Fruit fly (Drosophila melanogaster): Measurements from ENCODE around the gene CG9515.
A peak's percentile ranks its signal among the peaks of the same experiment; 100 is the strongest.

CG9515 gene

DNA sequence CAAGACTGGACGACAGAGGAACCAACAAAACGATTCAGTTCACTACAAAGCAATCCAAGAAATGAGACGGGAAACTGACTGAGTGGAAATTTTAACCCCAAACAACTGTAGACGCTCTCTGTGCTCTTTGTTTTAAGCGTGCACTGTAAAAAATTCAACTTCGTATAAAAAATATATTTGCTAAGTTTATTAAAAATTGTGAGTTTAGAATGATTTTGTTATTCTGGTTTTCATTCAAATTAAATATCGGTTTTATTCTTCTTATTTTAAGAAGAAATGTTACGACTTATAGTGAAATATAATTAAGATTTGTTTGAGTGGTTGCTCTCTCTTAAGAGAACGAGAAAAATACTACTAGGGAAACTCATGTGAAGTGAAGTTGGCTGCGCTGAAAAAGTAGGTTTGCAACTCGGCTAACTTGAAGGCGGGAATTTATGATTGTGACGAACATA is 15.0 kb upstream of the CG9515 start (continued):
- TF ChIP-seq CG18011 (GFP tag; optimal IDR thresholded peaks at IDR 0.05) (peak; percentile 72), sob (GFP tag; IDR thresholded peaks at IDR 0.05) (peak; percentile 98), CG17912 (GFP tag; optimal IDR thresholded peaks at IDR 0.05) (peak; percentile 95), Dip3 (GFP tag; optimal IDR thresholded peaks at IDR 0.05) (peak; percentile 90), CG11085 (GFP tag; IDR thresholded peaks at IDR 0.05) (peak; percentile 93), Trl (optimal IDR thresholded peaks at IDR 0.05) (peak; percentile 84 to 97), Trl (GFP tag; optimal IDR thresholded peaks at IDR 0.05) (peak; percentile 97), Nf-YC (tag; optimal IDR thresholded peaks at IDR 0.05) (peak; percentile 71), CG1603 (tag; optimal IDR thresholded peaks at IDR 0.05) (peak; percentile 87), CG4404 (GFP tag; IDR thresholded peaks at IDR 0.05) (peak; percentile 94), chn (GFP tag; optimal IDR thresholded peaks at IDR 0.05) (peak; percentile 93), Hr39 (optimal IDR thresholded peaks at IDR 0.05) (no peak), sim (GFP tag; IDR thresholded peaks at IDR 0.05) (peak; percentile 97), ems (GFP tag; optimal IDR thresholded peaks at IDR 0.05) (peak; percentile 90), HLH3B (GFP tag; IDR thresholded peaks at IDR 0.05) (peak; percentile 99), zen (tag; optimal IDR thresholded peaks at IDR 0.05) (peak; percentile 93), gce (GFP tag; IDR thresholded peaks at IDR 0.05) (peak; percentile 96), Bteb2 (GFP tag; optimal IDR thresholded peaks at IDR 0.05) (peak; percentile 94), CG11093 (GFP tag; IDR thresholded peaks at IDR 0.05) (peak; percentile 95), Atf-2 (GFP tag; optimal IDR thresholded peaks at IDR 0.05) (peak; percentile 96), Doc2 (GFP tag; IDR thresholded peaks at IDR 0.05) (peak; percentile 85), TFAM (GFP tag; optimal IDR thresholded peaks at IDR 0.05) (peak; percentile 79), trh (GFP tag; optimal IDR thresholded peaks at IDR 0.05) (peak; percentile 95), ham (GFP tag; IDR thresholded peaks at IDR 0.05) (peak; percentile 89), al (GFP tag; IDR thresholded peaks at IDR 0.05) (peak; percentile 93), E2f2 (GFP tag; IDR thresholded peaks at IDR 0.05) (peak; percentile 98), CG9932 (GFP tag; IDR thresholded peaks at IDR 0.05) (peak; percentile 96), so (GFP tag; IDR thresholded peaks at IDR 0.05) (peak; percentile 99), Dfd (GFP tag; optimal IDR thresholded peaks at IDR 0.05) (no peak), NC2α (GFP tag; optimal IDR thresholded peaks at IDR 0.05) (peak; percentile 77), Gsc (GFP tag; IDR thresholded peaks at IDR 0.05) (no peak), CG3281 (GFP tag; optimal IDR thresholded peaks at IDR 0.05) (peak; percentile 84), CG7963 (GFP tag; IDR thresholded peaks at IDR 0.05; ENCODE audit: partially characterized antibody) (no peak), CG34376 (GFP tag; optimal IDR thresholded peaks at IDR 0.05) (peak; percentile 68), ap (GFP tag; IDR thresholded peaks at IDR 0.05) (peak; percentile 97), Dbx (GFP tag; IDR thresholded peaks at IDR 0.05) (peak; percentile 98), CG10979 (tag; optimal IDR thresholded peaks at IDR 0.05) (peak; percentile 97), CG18262 (tag; optimal IDR thresholded peaks at IDR 0.05) (peak; percentile 97), CG12071 (GFP tag; optimal IDR thresholded peaks at IDR 0.05) (peak; percentile 77), Spps (tag; optimal IDR thresholded peaks at IDR 0.05) (peak; percentile 92), odd (GFP tag; optimal IDR thresholded peaks at IDR 0.05) (peak; percentile 70), Sox102F (GFP tag; optimal IDR thresholded peaks at IDR 0.05) (peak; percentile 99), CG31388 (GFP tag; optimal IDR thresholded peaks at IDR 0.05) (peak; percentile 81), org-1 (GFP tag; optimal IDR thresholded peaks at IDR 0.05) (peak; percentile 91), CG14965 (GFP tag; optimal IDR thresholded peaks at IDR 0.05; ENCODE audit: borderline replicate concordance) (peak; percentile 56), Meics (GFP tag; optimal IDR thresholded peaks at IDR 0.05) (peak; percentile 92), crc (GFP tag; optimal IDR thresholded peaks at IDR 0.05) (peak; percentile 93), Eip74EF (GFP tag; optimal IDR thresholded peaks at IDR 0.05) (peak in 1 of 2 experiments; percentile 91), dysf (GFP tag; IDR thresholded peaks at IDR 0.05) (peak; percentile 98), Dp (GFP tag; optimal IDR thresholded peaks at IDR 0.05) (peak; percentile 94), pros (GFP tag; optimal IDR thresholded peaks at IDR 0.05) (peak; percentile 90), psq (GFP tag; optimal IDR thresholded peaks at IDR 0.05) (peak; percentile 90)
